Worm (Caenorhabditis elegans) whole organism, L3 larva: ENCODE results near the gene lect-2.

Experiments used
- ceh-9 ChIP-seq: sonication (generic microtip); optimal IDR thresholded peaks from 2 replicates; lab custom pipeline; 2018; ENCODE audit warnings: missing biosample characterization, missing genetic modification characterization
- fkh-10 ChIP-seq: sonication (generic microtip); optimal IDR thresholded peaks from 2 replicates; lab custom pipeline; 2017; ENCODE audit warnings: missing biosample characterization, missing genetic modification reagents, missing genetic modification characterization
- fos-1 ChIP-seq: fragments of 150-350 bp; optimal IDR thresholded peaks from 2 replicates; lab custom pipeline; 2014; ENCODE audit warnings: missing biosample characterization, missing genetic modification characterization
- lin-15B ChIP-seq: fragments of 150-350 bp; optimal IDR thresholded peaks from 2 replicates; lab custom pipeline; 2014; ENCODE audit warnings: missing biosample characterization, missing genetic modification characterization
- lin-39 ChIP-seq: fragments of 150-350 bp; optimal IDR thresholded peaks from 2 replicates; lab custom pipeline; 2018; ENCODE audit warnings: missing biosample characterization, missing genetic modification reagents, missing genetic modification characterization
- mdl-1 ChIP-seq: fragments of 150-350 bp; optimal IDR thresholded peaks from 2 replicates; lab custom pipeline; 2014; ENCODE audit warnings: missing biosample characterization, missing genetic modification characterization
- nfya-1 ChIP-seq: sonication (generic microtip); optimal IDR thresholded peaks from 2 replicates; lab custom pipeline; 2017; ENCODE audit warnings: missing genetic modification characterization, mild to moderate bottlenecking, missing compliant biosample characterization, antibody characterized with exemption, moderate library complexity; ENCODE audit not compliant: insufficient read depth
- nhr-11 ChIP-seq: fragments of 150-350 bp; optimal IDR thresholded peaks from 2 replicates; lab custom pipeline; 2014; ENCODE audit warnings: missing biosample characterization, missing genetic modification characterization
- nhr-76 ChIP-seq: fragments of 150-350 bp; sonication (generic microtip); optimal IDR thresholded peaks from 5 replicates; lab custom pipeline; 2014; ENCODE audit warnings: missing biosample characterization, missing genetic modification characterization
- sea-2 ChIP-seq: fragments of 150-350 bp; sonication (generic microtip); optimal IDR thresholded peaks from 4 replicates; lab custom pipeline; 2014; ENCODE audit warnings: missing biosample characterization, missing genetic modification reagents, missing genetic modification characterization
- snpc-4 ChIP-seq: fragments of 150-350 bp; optimal IDR thresholded peaks from 2 replicates; lab custom pipeline; 2014; ENCODE audit warnings: missing biosample characterization, missing genetic modification characterization
- tbx-2 ChIP-seq: sonication (generic microtip); optimal IDR thresholded peaks from 2 replicates; lab custom pipeline; 2016; ENCODE audit warnings: mild to moderate bottlenecking, missing genetic modification characterization, missing compliant biosample characterization
- unc-62 ChIP-seq: fragments of 150-350 bp; sonication (generic microtip); optimal IDR thresholded peaks from 4 replicates; lab custom pipeline; 2014; ENCODE audit warnings: missing biosample characterization, missing genetic modification reagents, missing genetic modification characterization
- zag-1 ChIP-seq: fragments of 150-350 bp; optimal IDR thresholded peaks from 2 replicates; lab custom pipeline; 2014; ENCODE audit warnings: missing biosample characterization, missing genetic modification characterization

- TF ChIP-seq fos-1 (tag; lab: Kevin White, UChicago) (no peak), lin-15B (tag; lab: Kevin White, UChicago) (no peak), unc-62 (GFP tag; lab: Kevin White, UChicago) (no peak), snpc-4 (tag; lab: Kevin White, UChicago) (no peak), nfya-1 (tag; lab: Kevin White, UChicago) (no peak), ceh-9 (tag; lab: Kevin White, UChicago) (no peak), nhr-11 (tag; lab: Kevin White, UChicago) (no peak), lin-39 (tag; lab: Kevin White, UChicago) (no peak), mdl-1 (tag; lab: Kevin White, UChicago) (no peak), nhr-76 (tag; lab: Kevin White, UChicago) (no peak), sea-2 (no peak), zag-1 (tag; lab: Kevin White, UChicago) (no peak), tbx-2 (no peak), fkh-10 (GFP tag; lab: Kevin White, UChicago) (no peak)
Measured at ce11 chrII:5794195-5794594, 3.7 kb downstream of the lect-2 start, which contains the start of gene acdh-8.
